Fruit fly (Drosophila melanogaster) whole organism, adult: ENCODE data around the gene CG31337.

Experiments used
- Mnt ChIP-seq: fragments of 200-800 bp; sonication (Bioruptor generic); optimal IDR thresholded peaks from 2 replicates; lab custom pipeline; 2016; ENCODE audit warnings: missing biosample characterization, mild to moderate bottlenecking, missing genetic modification characterization
- kay ChIP-seq: fragments of 200-800 bp; sonication (Bioruptor generic); peaks from one replicate; lab custom pipeline; 2016; ENCODE audit warnings: missing biosample characterization, missing genetic modification characterization, borderline replicate concordance
- ovo ChIP-seq: fragments of 200-800 bp; sonication (Bioruptor generic); optimal IDR thresholded peaks from 2 replicates; lab custom pipeline; 2016; ENCODE audit warnings: missing biosample characterization, missing genetic modification characterization
- pad ChIP-seq: fragments of 200-800 bp; sonication (Bioruptor generic); optimal IDR thresholded peaks from 3 replicates; lab custom pipeline; 2017; ENCODE audit warnings: missing biosample characterization, missing genetic modification characterization, mild to moderate bottlenecking, moderate library complexity, missing genetic modification reagents
- toe ChIP-seq: fragments of 200-800 bp; sonication (Bioruptor generic); optimal IDR thresholded peaks from 2 replicates; lab custom pipeline; 2016; ENCODE audit warnings: missing biosample characterization, missing genetic modification characterization

dm6 chr3R:13526638-13527037 lies 18.6 kb downstream of the CG31337 start:
- TF ChIP-seq toe (GFP tag; lab: Kevin White, UChicago) (no peak), ovo (GFP tag; lab: Kevin White, UChicago) (no peak), pad (GFP tag; lab: Kevin White, UChicago) (no peak), kay (GFP tag; lab: Kevin White, UChicago) (no peak), Mnt (GFP tag; lab: Kevin White, UChicago) (no peak)
